Worm (Caenorhabditis elegans): ENCODE results near the gene C37H5.14.

- TF ChIP-seq snpc-4 (tag; optimal IDR thresholded peaks at IDR 0.05) = no peak
- no peak for TF ChIP-seq nhr-6 (tag; optimal IDR thresholded peaks at IDR 0.05)
- no peak for TF ChIP-seq unc-62 (GFP tag; optimal IDR thresholded peaks at IDR 0.05)
- TF ChIP-seq skn-1 (tag; optimal IDR thresholded peaks at IDR 0.05) = no peak
- no peak for TF ChIP-seq lin-39 (tag; optimal IDR thresholded peaks at IDR 0.05)
- no peak for TF ChIP-seq elt-1 (tag; optimal IDR thresholded peaks at IDR 0.05)
- no peak for TF ChIP-seq elt-3 (tag; optimal IDR thresholded peaks at IDR 0.05)
- TF ChIP-seq nhr-25 (tag; optimal IDR thresholded peaks at IDR 0.05) = no peak
Observed at ce11 chrV:4871992-4872391, 37.8 kb upstream of the C37H5.14 start, which contains the start of gene srd-33.

Measured in whole organism, L2 larva.